Worm (Caenorhabditis elegans) whole organism, L4/young adult: ENCODE measurements around the gene trr-1.
A peak's percentile ranks its signal among the peaks of the same experiment; 100 is the strongest.

Experiments
- W03F9.2 ChIP-seq: fragments of 150-350 bp; optimal IDR thresholded peaks from 2 replicates; lab custom pipeline; 2014; ENCODE audit warnings: missing biosample characterization, missing genetic modification characterization
- dao-5 ChIP-seq: sonication (generic microtip); optimal IDR thresholded peaks from 2 replicates; lab custom pipeline; 2016; ENCODE audit warnings: missing genotype, missing genetic modification characterization, moderate library complexity, missing compliant biosample characterization
- him-1 ChIP-seq: sonication (generic microtip); optimal IDR thresholded peaks from 2 replicates; lab custom pipeline; 2016; ENCODE audit warnings: missing genotype, missing genetic modification reagents, missing genetic modification characterization, missing compliant biosample characterization

trr-1 gene

DNA sequence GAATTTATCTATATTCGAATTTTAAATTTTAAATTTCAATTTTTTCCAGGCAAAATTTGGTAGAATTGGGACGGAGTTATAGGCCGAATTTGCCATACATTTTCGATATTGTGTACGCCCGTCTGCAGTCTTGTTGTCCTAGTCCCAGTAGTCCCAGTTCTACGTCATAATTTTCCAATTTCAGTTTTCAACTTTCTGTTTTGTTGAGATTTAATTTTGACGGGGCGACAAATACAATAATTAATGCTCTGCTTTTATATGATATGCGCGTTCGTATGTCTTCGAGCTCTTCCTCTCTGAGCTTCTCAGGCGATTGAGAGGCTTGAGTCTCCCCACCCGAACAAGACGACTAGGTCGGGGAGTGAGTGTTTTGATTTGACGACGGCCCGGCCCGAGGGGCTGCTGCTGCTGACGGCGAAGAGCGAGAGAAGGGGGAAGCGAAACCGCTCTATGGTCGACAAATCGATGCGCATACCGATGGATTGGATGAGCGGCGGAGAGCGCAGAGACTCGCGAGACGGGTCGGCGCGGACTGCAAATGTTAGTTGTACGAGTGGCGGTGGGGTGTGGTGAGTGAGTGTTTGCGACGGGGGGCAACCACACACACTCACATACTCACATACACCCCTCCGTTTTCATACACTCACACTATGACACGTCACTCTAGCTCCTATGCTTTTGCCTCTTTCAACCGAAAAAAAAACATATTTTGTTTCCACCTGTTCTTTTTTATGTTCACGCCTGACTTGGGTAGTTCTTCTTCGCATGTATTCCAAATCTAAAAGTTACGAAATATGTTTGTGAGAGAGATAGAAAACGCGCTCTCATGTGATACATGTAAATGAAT lies 40.8 kb downstream of the trr-1 start:
- TF ChIP-seq him-1 = peak; percentile 38
- TF ChIP-seq dao-5 (tag; lab: Kevin White, UChicago) = peak; percentile 59
- peak; percentile 22 for TF ChIP-seq W03F9.2 (tag; lab: Kevin White, UChicago)

ce11 chrII:11634057-11634676 lies 41.6 kb downstream of the trr-1 start:
- TF ChIP-seq dao-5 (tag; lab: Kevin White, UChicago) = no peak
- peak; percentile 74 for TF ChIP-seq him-1
- no peak for TF ChIP-seq W03F9.2 (tag; lab: Kevin White, UChicago)

- TF ChIP-seq him-1 (no peak), W03F9.2 (tag; lab: Kevin White, UChicago) (no peak), dao-5 (tag; lab: Kevin White, UChicago) (no peak)
Observed at ce11 chrII:11633509-11633908, 42.2 kb downstream of the trr-1 start, which contains the start of gene din-1. TSS of gene din-1 (minus strand) at chrII:11633609.

DNA sequence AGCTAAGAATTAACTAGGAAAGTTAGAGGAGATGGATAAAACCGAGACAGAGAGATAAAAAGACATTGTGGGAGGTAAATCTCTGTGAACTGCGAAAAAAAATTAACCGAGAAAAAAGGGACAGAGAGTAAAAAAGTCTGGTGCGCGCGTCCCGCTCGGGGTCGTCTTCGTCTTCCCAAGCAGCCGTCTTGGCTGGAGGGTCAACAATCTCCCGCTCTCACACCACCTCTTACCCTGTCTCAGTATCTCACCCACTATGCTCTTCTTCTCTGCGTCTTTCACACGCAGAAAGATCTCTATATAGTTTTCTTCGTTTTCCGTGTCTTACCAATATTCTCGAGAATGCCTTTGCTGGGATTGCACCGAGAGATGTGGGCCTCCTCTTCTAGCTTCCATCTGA lies 43.0 kb downstream of the trr-1 start:
- TF ChIP-seq dao-5 (tag; lab: Kevin White, UChicago) (no peak), him-1 (no peak), W03F9.2 (tag; lab: Kevin White, UChicago) (no peak)

DNA sequence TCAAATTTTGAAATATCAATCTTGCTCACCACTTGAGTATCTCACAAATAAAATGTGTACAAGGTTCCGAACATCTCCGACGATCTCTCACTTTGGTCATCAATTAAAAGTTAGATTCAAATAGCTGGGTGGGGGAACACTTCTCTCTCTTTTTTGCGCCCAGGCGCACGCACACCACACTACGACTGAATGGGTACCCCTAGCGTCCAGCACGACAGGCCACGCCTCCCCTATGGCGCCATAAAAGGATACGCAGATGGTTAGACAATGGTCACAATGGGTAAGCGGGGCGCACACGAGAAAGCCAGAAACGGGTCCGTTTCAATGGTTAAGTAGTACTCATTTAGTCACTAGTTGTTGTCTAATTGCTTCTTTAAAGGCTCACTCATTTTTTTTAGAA lies 45.8 kb downstream of the trr-1 start:
- no peak for TF ChIP-seq dao-5 (tag; lab: Kevin White, UChicago)
- TF ChIP-seq him-1 = no peak
- TF ChIP-seq W03F9.2 (tag; lab: Kevin White, UChicago) = no peak

- no peak for TF ChIP-seq dao-5 (tag; lab: Kevin White, UChicago)
- TF ChIP-seq him-1 = no peak
- TF ChIP-seq W03F9.2 (tag; lab: Kevin White, UChicago) = no peak
Observed at ce11 chrII:11627904-11628303, 47.8 kb downstream of the trr-1 start.

DNA sequence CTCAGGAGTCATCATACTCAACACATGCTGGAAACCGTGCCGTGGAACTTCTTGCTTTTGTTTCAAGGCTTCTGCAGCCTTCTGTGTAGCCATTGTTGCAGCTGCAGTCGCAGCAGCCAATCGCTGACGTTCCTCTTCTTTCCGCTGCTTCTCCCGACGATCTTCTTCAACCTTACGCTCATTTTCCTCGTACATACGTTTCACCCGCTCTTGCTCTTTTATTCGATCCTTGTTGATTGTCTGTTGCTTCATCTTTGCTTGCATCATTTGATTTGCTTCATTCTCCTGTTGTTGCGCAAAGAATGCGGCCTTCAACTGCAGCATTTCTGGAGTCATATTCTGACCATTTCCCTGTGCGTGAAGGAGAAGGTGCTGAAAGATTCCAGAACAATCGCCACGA lies 53.1 kb downstream of the trr-1 start:
- TF ChIP-seq dao-5 (tag; lab: Kevin White, UChicago) (no peak), him-1 (no peak), W03F9.2 (tag; lab: Kevin White, UChicago) (no peak)

- TF ChIP-seq W03F9.2 (tag; lab: Kevin White, UChicago) (no peak), him-1 (peak; percentile 9)
Observed at ce11 chrII:11621576-11621975, 54.2 kb downstream of the trr-1 start.

- no peak for TF ChIP-seq him-1
Observed at ce11 chrII:11620630-11621246, 55.0 kb downstream of the trr-1 start.

ce11 chrII:11619895-11620439 lies 55.8 kb downstream of the trr-1 start:
- TF ChIP-seq him-1 (peak; percentile 71), W03F9.2 (tag; lab: Kevin White, UChicago) (peak; percentile 42), dao-5 (tag; lab: Kevin White, UChicago) (peak; percentile 53)

DNA sequence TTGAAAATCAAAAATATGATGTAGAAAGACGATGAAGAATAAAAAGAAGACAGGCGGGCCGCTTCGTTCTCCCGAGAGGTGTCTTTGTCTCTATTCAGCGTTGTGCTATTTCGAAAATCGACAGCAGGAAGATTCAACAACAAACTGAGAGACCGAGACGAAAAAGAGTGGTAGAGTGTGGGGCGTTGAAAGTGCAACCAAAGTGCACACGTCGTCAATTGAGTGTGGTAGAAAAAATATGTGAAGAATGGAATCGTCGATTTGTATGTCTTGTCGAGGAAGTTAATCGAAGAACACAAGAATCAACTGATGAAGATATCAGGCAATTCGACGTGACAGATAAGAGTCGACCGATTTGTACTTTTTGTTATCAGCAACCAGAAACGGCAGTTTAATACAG lies 56.6 kb downstream of the trr-1 start:
- TF ChIP-seq W03F9.2 (tag; lab: Kevin White, UChicago) (no peak), him-1 (no peak), dao-5 (tag; lab: Kevin White, UChicago) (no peak)

DNA sequence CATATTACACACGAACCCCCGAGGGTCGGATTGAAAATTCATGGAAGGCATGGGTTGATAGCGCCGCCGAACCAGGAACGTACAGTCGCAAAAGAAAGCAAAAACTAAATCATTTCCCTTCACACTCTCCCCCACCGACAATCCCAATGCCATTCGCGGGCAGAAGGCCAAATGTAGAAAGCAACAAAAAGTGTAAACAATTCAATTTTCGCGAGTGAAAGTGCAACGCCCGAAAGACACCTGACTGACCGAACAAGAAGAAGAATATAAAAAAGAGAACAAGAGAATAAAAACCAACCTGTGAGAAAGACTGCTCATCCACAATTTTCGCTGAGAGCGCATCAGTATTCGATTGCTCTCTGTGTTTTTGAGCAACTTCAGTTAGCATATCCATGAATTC lies 58.0 kb downstream of the trr-1 start:
- TF ChIP-seq dao-5 (tag; lab: Kevin White, UChicago) = no peak
- no peak for TF ChIP-seq him-1
- TF ChIP-seq W03F9.2 (tag; lab: Kevin White, UChicago) = no peak

- TF ChIP-seq him-1 (no peak), dao-5 (tag; lab: Kevin White, UChicago) (no peak)
Observed at ce11 chrII:11616333-11616942, 59.3 kb downstream of the trr-1 start.
